Worm (Caenorhabditis elegans) whole organism, midembryonic: ENCODE data around the gene mpk-1.
A peak's percentile ranks its signal among the peaks of the same experiment; 100 is the strongest.

Experiments used
- T22C8.4 ChIP-seq: fragments of 200-800 bp; sonication (Bioruptor generic); IDR thresholded peaks from 2 replicates; pipeline ENCODE4 v1.3.6; 2022; ENCODE audit warnings: missing genetic modification characterization, missing compliant biosample characterization
- cog-1 ChIP-seq: sonication (generic microtip); optimal IDR thresholded peaks from 2 replicates; lab custom pipeline; 2016; ENCODE audit warnings: missing genetic modification characterization, missing compliant biosample characterization
- flt-1 ChIP-seq: fragments of 200-800 bp; sonication (Bioruptor generic); IDR thresholded peaks from 2 replicates; pipeline ENCODE4 v1.3.6; 2022; ENCODE audit warnings: missing genetic modification characterization, missing compliant biosample characterization
- klf-2 ChIP-seq: fragments of 200-800 bp; sonication (Bioruptor generic); conservative IDR thresholded peaks from 2 replicates; pipeline ENCODE4 v1.3.6; 2022; ENCODE audit warnings: missing genetic modification reagents, missing genetic modification characterization, missing compliant biosample characterization
- med-1 ChIP-seq: sonication (generic microtip); optimal IDR thresholded peaks from 2 replicates; lab custom pipeline; 2017; ENCODE audit warnings: missing genetic modification characterization, mild to moderate bottlenecking, missing compliant biosample characterization, antibody characterized with exemption, missing genetic modification reagents; ENCODE audit not compliant: insufficient read depth
- ref-1 ChIP-seq: fragments of 200-800 bp; sonication (Bioruptor generic); conservative IDR thresholded peaks from 2 replicates; pipeline ENCODE4 v1.3.6; 2022; ENCODE audit warnings: missing genetic modification reagents, missing genetic modification characterization, missing compliant biosample characterization
- tab-1 ChIP-seq: fragments of 200-800 bp; sonication (Bioruptor generic); IDR thresholded peaks from 2 replicates; pipeline ENCODE4 v1.3.6; 2022; ENCODE audit warnings: missing genetic modification characterization, missing compliant biosample characterization
- ztf-23 ChIP-seq: fragments of 200-800 bp; sonication (Bioruptor generic); IDR thresholded peaks from 2 replicates; pipeline ENCODE4 v1.3.6; 2022; ENCODE audit warnings: missing genetic modification reagents, missing genetic modification characterization, missing compliant biosample characterization
- ztf-29 ChIP-seq: fragments of 200-800 bp; sonication (Bioruptor generic); IDR thresholded peaks from 2 replicates; pipeline ENCODE4 v1.3.6; 2022; ENCODE audit warnings: missing genetic modification reagents, missing genetic modification characterization, missing compliant biosample characterization

Gene mpk-1

ce11 chrIII:4234642-4235295, 6.9 kb upstream of the mpk-1 start:
- TF ChIP-seq klf-2 (no peak), tab-1 (GFP tag; lab: Robert Waterston, UW) (no peak), cog-1 (tag; lab: Kevin White, UChicago) (no peak), ztf-23 (GFP tag; lab: Robert Waterston, UW) (no peak), med-1 (no peak), ztf-29 (GFP tag; lab: Robert Waterston, UW) (no peak)

DNA sequence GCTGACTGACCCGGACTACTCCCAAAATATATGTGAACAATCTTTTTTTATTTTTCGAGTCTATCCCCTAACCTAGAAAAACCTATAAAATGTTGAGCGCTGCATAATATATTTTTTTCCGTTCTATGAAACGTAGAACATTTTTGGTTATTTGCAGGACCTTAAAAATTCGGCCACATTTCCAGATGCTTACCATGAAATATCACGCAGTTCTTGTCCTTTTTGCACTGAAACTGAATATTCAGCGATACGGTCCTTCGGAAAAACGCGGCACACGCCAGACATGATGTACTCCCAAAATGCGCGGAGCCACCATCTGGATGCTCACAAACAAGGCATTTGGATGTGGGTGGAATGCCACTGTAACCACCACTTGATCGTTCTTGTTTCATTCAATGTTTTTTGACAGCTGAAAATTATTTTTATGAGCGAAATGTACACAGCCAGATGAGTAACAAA, 4.9 kb upstream of the mpk-1 start, which contains the start of gene nhr-20:
nhr-20 (minus strand) TSS at position 409 of the 459 bp plus-strand sequence.
- no peak for TF ChIP-seq ztf-23 (GFP tag; lab: Robert Waterston, UW)
- TF ChIP-seq flt-1 (GFP tag; lab: Robert Waterston, UW): no peak
- TF ChIP-seq cog-1 (tag; lab: Kevin White, UChicago): no peak
- TF ChIP-seq ztf-29 (GFP tag; lab: Robert Waterston, UW): no peak
- no peak for TF ChIP-seq tab-1 (GFP tag; lab: Robert Waterston, UW)
- no peak for TF ChIP-seq T22C8.4 (GFP tag; lab: Robert Waterston, UW)
- no peak for TF ChIP-seq ref-1 (GFP tag; lab: Robert Waterston, UW)
- TF ChIP-seq med-1: no peak
- TF ChIP-seq klf-2: no peak

DNA sequence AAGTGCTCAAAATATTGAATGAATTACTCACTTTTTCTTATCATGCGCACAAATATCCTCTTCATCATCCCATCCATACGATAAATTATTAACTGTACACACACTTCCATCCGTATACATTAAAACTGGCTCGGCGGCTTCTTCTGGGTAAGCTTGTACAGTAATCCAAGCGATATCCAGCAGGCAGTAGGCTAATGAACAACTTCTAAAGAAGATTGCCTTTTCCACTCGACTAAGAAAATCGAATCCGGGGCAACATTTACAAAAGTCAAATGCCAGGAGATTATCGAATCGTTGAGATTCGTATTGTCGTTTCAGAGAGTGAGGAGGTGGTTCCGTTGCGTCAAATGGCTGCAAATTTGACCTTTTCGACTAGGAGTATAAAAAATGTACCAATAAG, 3.5 kb upstream of the mpk-1 start:
- TF ChIP-seq ztf-29 (GFP tag; lab: Robert Waterston, UW): no peak
- TF ChIP-seq cog-1 (tag; lab: Kevin White, UChicago): no peak
- no peak for TF ChIP-seq ref-1 (GFP tag; lab: Robert Waterston, UW)
- TF ChIP-seq klf-2: no peak
- no peak for TF ChIP-seq ztf-23 (GFP tag; lab: Robert Waterston, UW)
- TF ChIP-seq T22C8.4 (GFP tag; lab: Robert Waterston, UW): no peak
- TF ChIP-seq tab-1 (GFP tag; lab: Robert Waterston, UW): no peak
- TF ChIP-seq flt-1 (GFP tag; lab: Robert Waterston, UW): no peak
- no peak for TF ChIP-seq med-1

DNA sequence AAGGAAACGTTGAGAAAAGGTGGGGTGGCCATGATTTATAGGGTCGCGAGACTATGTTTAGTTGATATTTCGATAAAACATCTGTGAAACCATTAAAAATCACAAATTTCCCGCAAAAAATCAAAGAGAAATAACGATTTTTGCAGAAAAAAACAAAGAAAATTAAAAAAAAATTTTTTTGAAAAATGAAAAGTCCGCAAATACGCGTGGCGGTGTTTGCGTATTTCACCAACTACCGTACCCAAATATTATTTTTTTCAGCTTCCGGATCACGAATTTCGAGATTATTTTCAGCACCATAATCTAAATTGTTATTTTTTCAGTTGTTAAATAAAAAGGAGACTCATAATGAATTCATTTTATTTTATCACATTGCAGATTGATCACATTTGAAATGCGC, 2.2 kb upstream of the mpk-1 start:
- TF ChIP-seq ztf-29 (GFP tag; lab: Robert Waterston, UW) (no peak), T22C8.4 (GFP tag; lab: Robert Waterston, UW) (no peak), ref-1 (GFP tag; lab: Robert Waterston, UW) (no peak), flt-1 (GFP tag; lab: Robert Waterston, UW) (no peak), ztf-23 (GFP tag; lab: Robert Waterston, UW) (no peak), klf-2 (no peak), cog-1 (tag; lab: Kevin White, UChicago) (no peak), tab-1 (GFP tag; lab: Robert Waterston, UW) (no peak), med-1 (no peak)

DNA sequence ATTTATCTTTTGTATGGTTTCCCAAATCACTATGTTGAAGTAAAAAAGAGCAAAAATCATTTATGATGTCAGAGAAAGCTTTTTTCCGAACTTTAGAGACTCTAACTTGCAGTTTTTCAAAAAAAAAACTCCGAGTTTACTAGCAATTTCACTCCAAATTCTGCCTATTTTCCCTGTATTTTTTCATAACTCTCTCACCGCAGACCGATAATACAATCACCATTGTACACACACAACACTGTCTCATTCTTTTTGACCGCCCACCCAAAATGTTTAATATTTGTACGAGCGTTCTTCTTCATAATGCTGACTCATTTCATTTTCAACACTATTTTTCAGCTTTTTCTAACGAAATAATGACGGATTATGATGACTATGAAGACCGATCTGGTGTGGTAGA, 933 bp upstream of the mpk-1 start, which contains the start of gene F43C1.5:
F43C1.5 (plus strand) TSS at position 301 of the 400 bp plus-strand sequence.
- TF ChIP-seq tab-1 (GFP tag; lab: Robert Waterston, UW) (no peak), klf-2 (no peak), T22C8.4 (GFP tag; lab: Robert Waterston, UW) (no peak), cog-1 (tag; lab: Kevin White, UChicago) (no peak), flt-1 (GFP tag; lab: Robert Waterston, UW) (no peak), ztf-23 (GFP tag; lab: Robert Waterston, UW) (no peak), ztf-29 (GFP tag; lab: Robert Waterston, UW) (no peak), med-1 (no peak), ref-1 (GFP tag; lab: Robert Waterston, UW) (no peak)

DNA sequence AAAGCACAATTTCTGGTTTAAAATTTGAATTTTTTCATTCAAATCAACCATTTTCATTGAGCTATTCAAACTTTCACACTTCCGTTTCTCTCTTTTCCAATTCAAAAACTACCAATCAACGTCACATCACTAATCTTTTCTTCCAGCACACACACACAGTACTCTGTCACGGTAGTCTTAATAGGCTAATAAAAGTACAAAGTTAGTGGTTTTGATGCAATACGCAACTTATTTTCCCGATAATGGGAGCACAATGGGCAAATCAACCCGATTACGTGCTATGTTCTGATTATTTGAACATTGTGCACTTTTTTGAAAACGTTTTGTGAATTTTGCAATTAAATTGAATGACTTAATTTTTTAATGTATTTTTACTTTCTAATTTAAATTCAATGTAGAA, 545 bp downstream of the mpk-1 start:
- TF ChIP-seq cog-1 (tag; lab: Kevin White, UChicago) (no peak), ztf-23 (GFP tag; lab: Robert Waterston, UW) (no peak), T22C8.4 (GFP tag; lab: Robert Waterston, UW) (no peak)

ce11 chrIII:4224722-4225121, 3.2 kb downstream of the mpk-1 start:
- TF ChIP-seq med-1 (no peak), ztf-23 (GFP tag; lab: Robert Waterston, UW) (no peak), tab-1 (GFP tag; lab: Robert Waterston, UW) (no peak), T22C8.4 (GFP tag; lab: Robert Waterston, UW) (no peak), ref-1 (GFP tag; lab: Robert Waterston, UW) (no peak), cog-1 (tag; lab: Kevin White, UChicago) (no peak), ztf-29 (GFP tag; lab: Robert Waterston, UW) (no peak), flt-1 (GFP tag; lab: Robert Waterston, UW) (no peak), klf-2 (no peak)

- TF ChIP-seq klf-2 (no peak), med-1 (no peak), flt-1 (GFP tag; lab: Robert Waterston, UW) (no peak), T22C8.4 (GFP tag; lab: Robert Waterston, UW) (no peak), tab-1 (GFP tag; lab: Robert Waterston, UW) (no peak), ztf-29 (GFP tag; lab: Robert Waterston, UW) (peak; percentile 39; the same call in 1 of the 2 replicates), cog-1 (tag; lab: Kevin White, UChicago) (peak; percentile 56), ztf-23 (GFP tag; lab: Robert Waterston, UW) (no peak), ref-1 (GFP tag; lab: Robert Waterston, UW) (no peak)
Observed at ce11 chrIII:4223668-4224127, 4.2 kb downstream of the mpk-1 start.

DNA sequence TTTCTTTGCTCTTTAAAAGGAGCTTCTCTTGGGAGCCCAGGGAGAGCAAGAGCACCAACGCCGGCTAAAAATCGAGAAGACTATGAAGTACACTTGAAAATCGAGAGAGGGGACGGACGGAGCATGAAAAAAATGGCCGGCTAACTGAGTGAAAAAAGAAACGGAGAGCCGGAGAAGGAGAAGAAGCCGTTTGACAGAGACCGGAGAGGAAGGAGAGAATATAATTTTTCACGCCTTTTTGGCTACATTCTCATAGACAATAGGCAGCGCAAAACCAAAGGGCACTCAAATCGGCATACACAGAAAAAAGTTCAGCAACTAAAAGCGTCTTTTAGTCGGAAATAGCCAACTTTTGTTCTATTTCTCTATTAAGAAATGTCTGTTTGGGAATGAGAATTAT, 6.4 kb downstream of the mpk-1 start:
- TF ChIP-seq ztf-23 (GFP tag; lab: Robert Waterston, UW) (no peak), tab-1 (GFP tag; lab: Robert Waterston, UW) (no peak), med-1 (no peak), flt-1 (GFP tag; lab: Robert Waterston, UW) (no peak), ztf-29 (GFP tag; lab: Robert Waterston, UW) (no peak), cog-1 (tag; lab: Kevin White, UChicago) (no peak), T22C8.4 (GFP tag; lab: Robert Waterston, UW) (no peak), klf-2 (no peak), ref-1 (GFP tag; lab: Robert Waterston, UW) (no peak)
